Worm (Caenorhabditis elegans) whole organism, L3 larva: Measurements from ENCODE around the gene F54D5.2.

Source experiments
- ZK546.5 ChIP-seq: sonication (generic microtip); optimal IDR thresholded peaks from 2 replicates; lab custom pipeline; 2017; ENCODE audit warnings: missing biosample characterization, missing genetic modification characterization
- aly-2 ChIP-seq: fragments of 150-350 bp; optimal IDR thresholded peaks from 2 replicates; lab custom pipeline; 2014; ENCODE audit warnings: missing biosample characterization, missing genetic modification characterization
- ama-1 ChIP-seq: fragments of 150-350 bp; optimal IDR thresholded peaks from 2 replicates; lab custom pipeline; 2018
- ceh-82 ChIP-seq: fragments of 150-350 bp; optimal IDR thresholded peaks from 2 replicates; lab custom pipeline; 2014; ENCODE audit warnings: missing biosample characterization, missing genetic modification characterization
- ceh-9 ChIP-seq: sonication (generic microtip); optimal IDR thresholded peaks from 2 replicates; lab custom pipeline; 2018; ENCODE audit warnings: missing biosample characterization, missing genetic modification characterization
- daf-12 ChIP-seq: fragments of 150-350 bp; optimal IDR thresholded peaks from 2 replicates; lab custom pipeline; 2014; ENCODE audit warnings: missing biosample characterization, missing genetic modification reagents, missing genetic modification characterization
- egl-5 ChIP-seq: fragments of 150-350 bp; optimal IDR thresholded peaks from 2 replicates; lab custom pipeline; 2017; ENCODE audit warnings: missing biosample characterization, missing genetic modification reagents, missing genetic modification characterization, inconsistent platforms
- elt-1 ChIP-seq: fragments of 150-350 bp; optimal IDR thresholded peaks from 2 replicates; lab custom pipeline; 2014; ENCODE audit warnings: missing biosample characterization, missing genetic modification characterization
- elt-3 ChIP-seq, 3 experiments: fragments of 150-350 bp in 1 of 3; sonication (generic microtip) in 2 of 3; optimal IDR thresholded peaks; 2 replicates in 2 of 3; 4 replicates in 1 of 3; lab custom pipeline; 2014 to 2017; ENCODE audit warnings: missing biosample characterization in 3 of 3, missing genetic modification characterization in 3 of 3
- eor-1 ChIP-seq, 2 experiments: fragments of 150-350 bp; optimal IDR thresholded peaks; 2 replicates each; lab custom pipeline; 2014 to 2018; ENCODE audit warnings: missing biosample characterization in 2 of 2, missing genetic modification characterization in 2 of 2
- fkh-10 ChIP-seq: sonication (generic microtip); optimal IDR thresholded peaks from 2 replicates; lab custom pipeline; 2017; ENCODE audit warnings: missing biosample characterization, missing genetic modification reagents, missing genetic modification characterization
- hmg-11 ChIP-seq: sonication (generic microtip); optimal IDR thresholded peaks from 2 replicates; lab custom pipeline; 2016; ENCODE audit warnings: missing genetic modification characterization, missing compliant biosample characterization
- jun-1 ChIP-seq: fragments of 150-350 bp; optimal IDR thresholded peaks from 2 replicates; lab custom pipeline; 2014; ENCODE audit warnings: missing biosample characterization, missing genetic modification reagents, missing genetic modification characterization
- lin-15B ChIP-seq: fragments of 150-350 bp; optimal IDR thresholded peaks from 2 replicates; lab custom pipeline; 2014; ENCODE audit warnings: missing biosample characterization, missing genetic modification characterization
- lin-39 ChIP-seq: fragments of 150-350 bp; optimal IDR thresholded peaks from 2 replicates; lab custom pipeline; 2018; ENCODE audit warnings: missing biosample characterization, missing genetic modification reagents, missing genetic modification characterization
- lsy-12 ChIP-seq: sonication (generic microtip); optimal IDR thresholded peaks from 2 replicates; lab custom pipeline; 2016; ENCODE audit warnings: mild to moderate bottlenecking, missing genetic modification characterization, missing compliant biosample characterization
- mdl-1 ChIP-seq: fragments of 150-350 bp; optimal IDR thresholded peaks from 2 replicates; lab custom pipeline; 2014; ENCODE audit warnings: missing biosample characterization, missing genetic modification characterization
- mml-1 ChIP-seq: fragments of 150-350 bp; sonication (generic microtip); optimal IDR thresholded peaks from 3 replicates; lab custom pipeline; 2014; ENCODE audit warnings: missing biosample characterization, missing genetic modification characterization
- nfya-1 ChIP-seq: sonication (generic microtip); optimal IDR thresholded peaks from 2 replicates; lab custom pipeline; 2017; ENCODE audit warnings: missing genetic modification characterization, mild to moderate bottlenecking, missing compliant biosample characterization, antibody characterized with exemption, moderate library complexity; ENCODE audit not compliant: insufficient read depth
- nhr-11 ChIP-seq: fragments of 150-350 bp; optimal IDR thresholded peaks from 2 replicates; lab custom pipeline; 2014; ENCODE audit warnings: missing biosample characterization, missing genetic modification characterization
- nhr-23 ChIP-seq: fragments of 150-350 bp; optimal IDR thresholded peaks from 2 replicates; lab custom pipeline; 2014; ENCODE audit warnings: missing biosample characterization, missing genetic modification reagents, missing genetic modification characterization
- nhr-237 ChIP-seq: fragments of 150-350 bp; optimal IDR thresholded peaks from 2 replicates; lab custom pipeline; 2014; ENCODE audit warnings: missing biosample characterization, missing genetic modification characterization
- nhr-28 ChIP-seq: fragments of 150-350 bp; optimal IDR thresholded peaks from 2 replicates; lab custom pipeline; 2014; ENCODE audit warnings: missing biosample characterization, missing genetic modification characterization
- nhr-43 ChIP-seq: sonication (generic microtip); optimal IDR thresholded peaks from 2 replicates; lab custom pipeline; 2016; ENCODE audit warnings: mild to moderate bottlenecking, missing genetic modification characterization, missing compliant biosample characterization; ENCODE audit not compliant: poor library complexity, severe bottlenecking
- nhr-67 ChIP-seq: fragments of 150-350 bp; optimal IDR thresholded peaks from 2 replicates; lab custom pipeline; 2014; ENCODE audit warnings: missing biosample characterization, missing genetic modification characterization
- nhr-77 ChIP-seq: fragments of 150-350 bp; optimal IDR thresholded peaks from 2 replicates; lab custom pipeline; 2014; ENCODE audit warnings: missing biosample characterization, missing genetic modification characterization
- pqm-1 ChIP-seq: fragments of 150-350 bp; optimal IDR thresholded peaks from 2 replicates; lab custom pipeline; 2017; ENCODE audit warnings: missing biosample characterization, missing genetic modification characterization, inconsistent platforms
- sea-2 ChIP-seq: fragments of 150-350 bp; sonication (generic microtip); optimal IDR thresholded peaks from 4 replicates; lab custom pipeline; 2014; ENCODE audit warnings: missing biosample characterization, missing genetic modification reagents, missing genetic modification characterization
- snpc-4 ChIP-seq: fragments of 150-350 bp; optimal IDR thresholded peaks from 2 replicates; lab custom pipeline; 2014; ENCODE audit warnings: missing biosample characterization, missing genetic modification characterization
- tbx-2 ChIP-seq: sonication (generic microtip); optimal IDR thresholded peaks from 2 replicates; lab custom pipeline; 2016; ENCODE audit warnings: mild to moderate bottlenecking, missing genetic modification characterization, missing compliant biosample characterization
- unc-39 ChIP-seq: sonication (generic microtip); optimal IDR thresholded peaks from 4 replicates; lab custom pipeline; 2017; ENCODE audit warnings: missing biosample characterization, missing genetic modification characterization
- ztf-11 ChIP-seq: fragments of 150-350 bp; optimal IDR thresholded peaks from 2 replicates; lab custom pipeline; 2014; ENCODE audit warnings: missing biosample characterization, missing genetic modification characterization

The F54D5.2 gene

DNA sequence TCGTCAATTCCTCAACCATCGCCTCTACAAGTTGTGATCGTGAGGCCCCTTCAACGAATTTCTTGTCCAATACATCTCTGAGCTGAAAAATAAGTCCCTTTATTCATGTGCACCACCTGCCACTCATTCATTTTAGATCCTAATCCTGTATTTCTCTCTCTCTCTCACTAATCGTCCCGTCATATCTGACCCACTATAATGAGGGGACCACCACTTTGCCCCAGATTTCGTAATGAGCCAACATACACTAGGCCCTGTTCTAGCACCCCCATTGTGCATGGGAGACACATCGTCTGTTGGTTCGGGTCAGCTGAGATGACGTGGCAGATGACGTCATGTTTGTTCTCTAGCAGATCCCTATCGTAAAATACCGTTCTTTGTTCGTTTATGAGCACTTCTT, 37.6 kb upstream of the F54D5.2 start:
- TF ChIP-seq nhr-67 (no peak), nhr-11 (tag; lab: Kevin White, UChicago) (no peak), ceh-9 (tag; lab: Kevin White, UChicago) (no peak), nhr-28 (tag; lab: Kevin White, UChicago) (no peak), daf-12 (tag; lab: Kevin White, UChicago) (no peak), lsy-12 (no peak), sea-2 (GFP tag; lab: Kevin White, UChicago) (no peak), nhr-43 (tag; lab: Kevin White, UChicago) (no peak), ceh-82 (tag; lab: Kevin White, UChicago) (no peak), ztf-11 (tag; lab: Kevin White, UChicago) (no peak)
- TF ChIP-seq, all 47 proteins: peak for 0

DNA sequence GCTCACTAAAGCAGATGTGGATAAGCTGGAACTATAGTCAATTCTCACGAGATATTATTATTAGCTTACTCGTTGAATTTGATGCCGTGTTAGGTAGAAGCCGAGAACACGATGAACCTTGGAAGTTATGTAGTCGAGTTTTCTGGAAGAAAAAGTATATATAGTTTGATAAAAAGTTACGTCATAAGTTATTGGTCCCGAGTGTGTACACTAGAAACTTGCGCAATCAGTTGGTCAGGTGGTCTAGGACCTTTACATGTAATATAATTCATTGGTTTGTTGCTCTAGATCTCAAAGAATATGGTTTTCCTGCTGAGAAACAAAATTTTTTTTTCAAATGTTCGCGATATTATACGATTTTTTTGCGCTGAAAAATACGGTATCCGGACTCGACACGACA, 37.1 kb upstream of the F54D5.2 start:
- TF ChIP-seq lin-39 (tag; lab: Kevin White, UChicago): no peak
- no peak for TF ChIP-seq hmg-11 (tag; lab: Kevin White, UChicago)
- TF ChIP-seq pqm-1: no peak
- no peak for TF ChIP-seq tbx-2 (tag; lab: Kevin White, UChicago)
- TF ChIP-seq nhr-28 (tag; lab: Kevin White, UChicago): no peak

DNA sequence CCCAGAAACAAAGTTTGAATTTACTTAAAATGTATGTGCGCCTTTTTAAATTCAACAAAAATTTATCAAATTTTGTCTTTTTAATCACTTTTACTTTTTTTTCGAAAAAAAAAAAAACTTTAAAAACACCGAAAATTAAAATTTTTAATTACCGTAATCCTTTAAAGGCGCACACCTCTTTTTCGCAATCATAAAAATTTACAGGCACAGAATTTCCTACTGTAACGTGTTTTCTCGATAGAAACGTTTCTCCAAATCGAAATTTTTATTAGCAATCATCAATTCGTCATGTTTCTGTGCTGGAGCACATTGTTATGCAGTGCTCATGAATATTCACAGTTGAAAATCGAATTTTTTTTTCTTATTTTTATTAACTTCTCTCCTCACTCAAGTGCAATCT, 36.5 kb upstream of the F54D5.2 start:
- TF ChIP-seq sea-2 (GFP tag; lab: Kevin White, UChicago) (no peak), nhr-67 (no peak), nhr-11 (tag; lab: Kevin White, UChicago) (no peak), egl-5 (tag; lab: Kevin White, UChicago) (no peak), nhr-237 (tag; lab: Kevin White, UChicago) (no peak), aly-2 (tag; lab: Kevin White, UChicago) (no peak), mml-1 (no peak), nhr-43 (tag; lab: Kevin White, UChicago) (no peak), snpc-4 (no peak), daf-12 (tag; lab: Kevin White, UChicago) (no peak), mdl-1 (tag; lab: Kevin White, UChicago) (no peak), fkh-10 (GFP tag; lab: Kevin White, UChicago) (no peak), elt-3 (tag; optimal IDR thresholded peaks at IDR 0.05; lab: Kevin White, UChicago) (no peak), ztf-11 (tag; lab: Kevin White, UChicago) (no peak), pqm-1 (no peak), nfya-1 (tag; lab: Kevin White, UChicago) (no peak), ZK546.5 (no peak), lsy-12 (no peak), nhr-23 (no peak)

DNA sequence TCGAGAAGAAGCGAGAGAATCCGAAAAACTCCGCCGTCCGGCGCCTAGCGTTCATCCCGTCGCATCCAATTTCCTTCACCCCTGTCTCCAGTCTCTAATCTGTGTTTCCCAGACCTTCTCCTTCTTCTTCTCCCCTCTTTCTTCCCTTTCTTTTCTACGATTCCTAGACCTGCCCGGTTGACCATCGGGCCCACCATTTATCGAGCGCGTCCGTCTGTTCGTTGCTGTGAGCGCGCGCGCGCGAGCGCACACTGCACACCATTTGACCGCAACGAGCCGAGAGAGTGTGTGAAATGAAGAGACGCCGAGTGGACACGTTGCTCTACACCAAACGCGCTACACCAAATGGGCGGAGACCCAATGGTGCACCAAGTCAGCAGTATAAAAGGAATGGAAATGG, 35.9 kb upstream of the F54D5.2 start:
- TF ChIP-seq nhr-23 (peak; percentile 15), ceh-82 (tag; lab: Kevin White, UChicago) (no peak)

DNA sequence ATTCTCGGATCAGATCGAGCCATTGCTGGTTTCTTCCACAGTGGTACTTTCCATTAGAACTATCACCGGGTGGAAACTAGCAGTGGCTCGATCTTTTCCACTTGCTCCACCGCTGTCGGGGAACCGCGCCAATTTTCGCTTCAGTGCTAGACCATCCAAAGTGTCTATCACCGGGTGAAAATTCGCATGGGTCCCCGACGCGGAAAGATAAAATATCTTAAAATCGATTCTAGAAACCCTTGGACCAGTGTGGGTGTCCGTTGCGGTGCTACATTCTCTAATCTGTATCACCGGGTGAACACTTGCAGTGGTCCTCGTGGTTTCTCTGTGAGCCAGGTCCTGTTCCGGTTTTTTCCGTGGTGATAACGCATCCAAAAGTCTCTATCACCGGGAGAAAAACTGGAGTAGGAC, 35.4 kb upstream of the F54D5.2 start:
- TF ChIP-seq unc-39 (tag; lab: Kevin White, UChicago): no peak
- no peak for TF ChIP-seq elt-1
- TF ChIP-seq lin-39 (tag; lab: Kevin White, UChicago): no peak
- TF ChIP-seq snpc-4: no peak
- no peak for TF ChIP-seq tbx-2 (tag; lab: Kevin White, UChicago)
- no peak for TF ChIP-seq nhr-43 (tag; lab: Kevin White, UChicago)
- no peak for TF ChIP-seq lin-15B (tag; lab: Kevin White, UChicago)
- TF ChIP-seq egl-5 (tag; lab: Kevin White, UChicago): no peak
- TF ChIP-seq eor-1 (tag; optimal IDR thresholded peaks at IDR 0.05; lab: Kevin White, UChicago): no peak
- no peak for TF ChIP-seq jun-1 (tag; lab: Kevin White, UChicago)
- TF ChIP-seq nhr-23: no peak
- no peak for TF ChIP-seq sea-2 (GFP tag; lab: Kevin White, UChicago)
- TF ChIP-seq nhr-77 (tag; lab: Kevin White, UChicago): no peak
- TF ChIP-seq ceh-9 (tag; lab: Kevin White, UChicago): no peak
- TF ChIP-seq ceh-82 (tag; lab: Kevin White, UChicago): no peak

DNA sequence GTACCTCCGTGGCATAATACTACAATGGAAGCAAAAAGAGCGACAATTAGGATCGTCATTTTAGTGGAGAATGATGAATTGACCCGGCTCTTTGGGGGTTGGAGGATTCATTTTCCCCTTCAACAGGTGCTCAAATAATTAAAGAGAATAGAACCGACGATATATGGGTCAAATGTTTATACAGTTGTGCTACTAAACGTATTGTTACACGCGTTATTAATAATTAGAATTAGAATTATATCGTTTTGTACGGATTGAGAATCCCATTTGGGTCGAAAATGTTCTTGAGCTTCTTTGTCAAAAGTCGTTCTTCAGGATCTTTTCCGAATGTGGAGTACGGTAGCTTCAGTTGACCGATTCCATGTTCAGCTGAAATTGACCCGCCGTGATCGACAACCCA, 34.2 kb upstream of the F54D5.2 start, which contains the start of gene Y62F5A.9:
Gene Y62F5A.9 (minus strand): TSS at position 101 of the 400 bp plus-strand sequence.
- TF ChIP-seq nhr-28 (tag; lab: Kevin White, UChicago) (no peak), nhr-23 (no peak), nhr-67 (no peak), fkh-10 (GFP tag; lab: Kevin White, UChicago) (no peak), elt-1 (no peak), ama-1 (lab: Kevin White, UChicago) (no peak), daf-12 (tag; lab: Kevin White, UChicago) (no peak)
